Fruit fly (Drosophila melanogaster): ENCODE results near the gene bab1.

bab1 gene

dm6 chr3L:1084380-1085097 lies 16.4 kb downstream of the bab1 start:
- TF ChIP-seq CG8478 (optimal IDR thresholded peaks at IDR 0.05) = no peak
- TF ChIP-seq CTCF (optimal IDR thresholded peaks at IDR 0.05) = no peak

dm6 chr3L:1083323-1083722 lies 17.6 kb downstream of the bab1 start:
- TF ChIP-seq CTCF (optimal IDR thresholded peaks at IDR 0.05) (no peak), CG8478 (optimal IDR thresholded peaks at IDR 0.05) (no peak)

- no peak for TF ChIP-seq CG8478 (optimal IDR thresholded peaks at IDR 0.05)
- no peak for TF ChIP-seq CTCF (optimal IDR thresholded peaks at IDR 0.05)
Observed at dm6 chr3L:1082883-1083282, 18.0 kb downstream of the bab1 start.

dm6 chr3L:1078291-1078690 lies 22.6 kb downstream of the bab1 start:
- TF ChIP-seq CG8478 (optimal IDR thresholded peaks at IDR 0.05) (no peak), CTCF (optimal IDR thresholded peaks at IDR 0.05) (no peak)

dm6 chr3L:1077038-1077437 lies 23.9 kb downstream of the bab1 start:
- TF ChIP-seq CTCF (optimal IDR thresholded peaks at IDR 0.05) (no peak), CG8478 (optimal IDR thresholded peaks at IDR 0.05) (no peak)

dm6 chr3L:1064381-1064780 lies 36.5 kb downstream of the bab1 start:
- TF ChIP-seq CTCF (optimal IDR thresholded peaks at IDR 0.05) = no peak
- TF ChIP-seq CG8478 (optimal IDR thresholded peaks at IDR 0.05) = no peak

dm6 chr3L:1062463-1062862 lies 38.4 kb downstream of the bab1 start:
- TF ChIP-seq CTCF (optimal IDR thresholded peaks at IDR 0.05) = no peak
- no peak for TF ChIP-seq CG8478 (optimal IDR thresholded peaks at IDR 0.05)

- TF ChIP-seq CG8478 (optimal IDR thresholded peaks at IDR 0.05) (no peak), CTCF (optimal IDR thresholded peaks at IDR 0.05) (no peak)
Observed at dm6 chr3L:1055932-1056331, 45.0 kb downstream of the bab1 start.

dm6 chr3L:1046436-1046835 lies 54.5 kb downstream of the bab1 start:
- TF ChIP-seq CTCF (optimal IDR thresholded peaks at IDR 0.05) (no peak), CG8478 (optimal IDR thresholded peaks at IDR 0.05) (no peak)

- TF ChIP-seq CG8478 (optimal IDR thresholded peaks at IDR 0.05) (no peak), CTCF (optimal IDR thresholded peaks at IDR 0.05) (no peak)
Observed at dm6 chr3L:1043530-1043929, 57.4 kb downstream of the bab1 start.

- TF ChIP-seq CG8478 (optimal IDR thresholded peaks at IDR 0.05) (no peak), CTCF (optimal IDR thresholded peaks at IDR 0.05) (peak; percentile 83 to 90)
Observed at dm6 chr3L:1041410-1041809, 59.5 kb downstream of the bab1 start.

- TF ChIP-seq CG8478 (optimal IDR thresholded peaks at IDR 0.05) (no peak), CTCF (optimal IDR thresholded peaks at IDR 0.05) (no peak)
Observed at dm6 chr3L:1034887-1035260, 66.0 kb downstream of the bab1 start.

- TF ChIP-seq CG8478 (optimal IDR thresholded peaks at IDR 0.05) (no peak), CTCF (optimal IDR thresholded peaks at IDR 0.05) (no peak)
Observed at dm6 chr3L:1034190-1034886, 66.6 kb downstream of the bab1 start, which contains the start of the genes CG9205 and trio. TSS of gene CG9205 (plus strand) at chr3L:1034697. TSS of gene trio (minus strand) at chr3L:1034875.

dm6 chr3L:1033688-1034087 lies 67.2 kb downstream of the bab1 start:
- TF ChIP-seq CG8478 (optimal IDR thresholded peaks at IDR 0.05) = no peak
- no peak for TF ChIP-seq CTCF (optimal IDR thresholded peaks at IDR 0.05)

- TF ChIP-seq CG8478 (optimal IDR thresholded peaks at IDR 0.05) (no peak), CTCF (optimal IDR thresholded peaks at IDR 0.05) (no peak)
Observed at dm6 chr3L:1032569-1032968, 68.3 kb downstream of the bab1 start.

- no peak for TF ChIP-seq CTCF (optimal IDR thresholded peaks at IDR 0.05)
- TF ChIP-seq CG8478 (optimal IDR thresholded peaks at IDR 0.05) = no peak
Observed at dm6 chr3L:1031716-1032115, 69.2 kb downstream of the bab1 start.

Data from S2 (cell line).